Worm (Caenorhabditis elegans): ENCODE results near the gene amx-3.

ce11 chrV:20870633-20871032 is 32.9 kb downstream of the amx-3 start:
- no peak for TF ChIP-seq ref-1 (GFP tag; conservative IDR thresholded peaks at IDR 0.05)
- no peak for TF ChIP-seq ztf-29 (GFP tag; IDR thresholded peaks at IDR 0.05)
- TF ChIP-seq cog-1 (tag; optimal IDR thresholded peaks at IDR 0.05), result no peak
- no peak for TF ChIP-seq ztf-23 (GFP tag; IDR thresholded peaks at IDR 0.05)
- no peak for TF ChIP-seq tab-1 (GFP tag; IDR thresholded peaks at IDR 0.05)
- no peak for TF ChIP-seq T22C8.4 (GFP tag; IDR thresholded peaks at IDR 0.05)

All from whole organism, midembryonic.